Worm (Caenorhabditis elegans) whole organism, L4 larva: ENCODE measurements around the gene F18A1.1.

Source experiments
- dpl-1 ChIP-seq: fragments of 150-350 bp; optimal IDR thresholded peaks from 2 replicates; lab custom pipeline; 2014; ENCODE audit warnings: missing biosample characterization, missing genetic modification reagents, missing genetic modification characterization
- fos-1 ChIP-seq: fragments of 150-350 bp; optimal IDR thresholded peaks from 2 replicates; lab custom pipeline; 2014; ENCODE audit warnings: missing biosample characterization, missing genetic modification characterization
- gei-8 ChIP-seq: fragments of 200-800 bp; sonication (Bioruptor generic); optimal IDR thresholded peaks from 2 replicates; lab custom pipeline; 2018; ENCODE audit warnings: mild to moderate bottlenecking, missing genetic modification characterization, missing compliant biosample characterization
- hlh-11 ChIP-seq: fragments of 200-800 bp; sonication (Bioruptor generic); optimal IDR thresholded peaks from 2 replicates; lab custom pipeline; 2018; ENCODE audit warnings: mild to moderate bottlenecking, missing genetic modification characterization, missing compliant biosample characterization
- lin-13 ChIP-seq: fragments of 150-350 bp; optimal IDR thresholded peaks from 2 replicates; lab custom pipeline; 2014; ENCODE audit warnings: missing biosample characterization, missing genetic modification reagents, missing genetic modification characterization
- mdl-1 ChIP-seq, 2 experiments: fragments of 150-350 bp in 1 of 2; sonication (generic microtip) in 1 of 2; optimal IDR thresholded peaks; 2 replicates each; lab custom pipeline; 2014 to 2017; ENCODE audit warnings: missing biosample characterization in 2 of 2, missing genetic modification characterization in 2 of 2
- unc-62 ChIP-seq, 3 experiments: fragments of 150-350 bp in 1 of 3; sonication (generic microtip); optimal IDR thresholded peaks in 2 of 3; peaks in 1 of 3; 1 replicate in 1 of 3; 2 replicates in 2 of 3; lab custom pipeline; 2014 to 2017; ENCODE audit warnings: missing biosample characterization in 3 of 3, missing genetic modification characterization in 3 of 3, missing genetic modification reagents in 3 of 3, missing genotype in 1 of 3
- zag-1 ChIP-seq: fragments of 150-350 bp; optimal IDR thresholded peaks from 2 replicates; lab custom pipeline; 2014; ENCODE audit warnings: missing biosample characterization, missing genetic modification characterization

DNA sequence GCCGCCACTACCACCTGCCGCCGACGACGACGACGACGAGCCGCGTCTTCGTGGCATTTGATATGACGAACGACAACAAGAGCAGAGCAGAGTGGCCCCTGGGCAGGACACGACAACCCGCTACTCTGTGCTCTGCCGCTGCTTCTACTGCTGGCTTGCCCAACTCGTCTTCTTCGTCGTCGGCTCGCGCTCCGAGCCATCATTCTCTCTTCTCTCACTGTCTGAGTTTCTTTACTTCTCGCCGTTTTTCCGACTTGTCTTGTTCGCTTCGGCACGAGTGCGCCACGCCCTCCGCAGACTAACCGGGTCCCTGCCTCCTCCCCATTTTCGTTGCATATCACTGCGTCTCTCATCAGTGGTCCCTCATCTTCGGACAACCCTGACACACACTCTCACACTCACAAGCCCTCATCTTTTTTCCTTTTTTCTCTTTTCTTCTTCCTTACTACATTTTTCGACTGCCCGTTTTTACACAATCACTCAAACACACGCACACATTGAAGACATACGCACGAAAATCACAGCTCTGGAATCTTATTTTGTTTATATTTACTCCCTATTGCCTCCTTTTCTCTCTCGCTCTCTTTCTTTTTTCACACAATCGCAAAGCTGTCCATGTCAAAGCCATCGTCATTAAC is 42.6 kb upstream of the F18A1.1 start:
- TF ChIP-seq hlh-11 (tag; lab: Kevin White, UChicago) (peak; percentile 68), unc-62 (GFP tag; optimal IDR thresholded peaks at IDR 0.05 in 1 of 2; lab: Kevin White, UChicago) (peak in 1 of 2 experiments; percentile 97), unc-62 (tag; optimal IDR thresholded peaks at IDR 0.05; lab: Kevin White, UChicago) (no peak), lin-13 (GFP tag; lab: Kevin White, UChicago) (no peak), mdl-1 (tag; optimal IDR thresholded peaks at IDR 0.05; lab: Kevin White, UChicago) (peak; percentile 47 to 87), zag-1 (tag; lab: Kevin White, UChicago) (no peak), dpl-1 (GFP tag; lab: Kevin White, UChicago) (no peak), gei-8 (GFP tag; lab: Kevin White, UChicago) (no peak), fos-1 (tag; lab: Kevin White, UChicago) (no peak)
